Worm (Caenorhabditis elegans): ENCODE results near the gene F22D3.4.

F22D3.4 gene

ce11 chrII:6927034-6927433 is 369 bp downstream of the F22D3.4 start:
- no peak for TF ChIP-seq hmg-11 (tag; optimal IDR thresholded peaks at IDR 0.05)
- no peak for TF ChIP-seq skn-1 (tag; optimal IDR thresholded peaks at IDR 0.05)
- TF ChIP-seq elt-1 (tag; optimal IDR thresholded peaks at IDR 0.05): no peak
- TF ChIP-seq jun-1 (tag; optimal IDR thresholded peaks at IDR 0.05): no peak

ce11 chrII:6926488-6926887 is 915 bp downstream of the F22D3.4 start:
- peak; percentile 88 for TF ChIP-seq jun-1 (tag; optimal IDR thresholded peaks at IDR 0.05)
- peak; percentile 46 for TF ChIP-seq nhr-23 (tag; optimal IDR thresholded peaks at IDR 0.05)
- peak; percentile 62 for TF ChIP-seq mdl-1 (tag; optimal IDR thresholded peaks at IDR 0.05)
- TF ChIP-seq egl-27 (tag; optimal IDR thresholded peaks at IDR 0.05): peak; percentile 59
- no peak for TF ChIP-seq eor-1 (tag; optimal IDR thresholded peaks at IDR 0.05)
- TF ChIP-seq hmg-11 (tag; optimal IDR thresholded peaks at IDR 0.05): peak; percentile 86
- no peak for TF ChIP-seq sea-2 (GFP tag; optimal IDR thresholded peaks at IDR 0.05)
- no peak for TF ChIP-seq ama-1 (optimal IDR thresholded peaks at IDR 0.05)
- peak; percentile 48 for TF ChIP-seq tbx-2 (tag; optimal IDR thresholded peaks at IDR 0.05)
- peak; percentile 68 for TF ChIP-seq pha-4 (tag; optimal IDR thresholded peaks at IDR 0.05)
- peak; percentile 33 for TF ChIP-seq lsy-12 (tag; optimal IDR thresholded peaks at IDR 0.05)
- peak; percentile 6 for TF ChIP-seq unc-62 (GFP tag; optimal IDR thresholded peaks at IDR 0.05)
- peak; percentile 44 for TF ChIP-seq fkh-10 (GFP tag; optimal IDR thresholded peaks at IDR 0.05)
- peak; percentile 72 for TF ChIP-seq snpc-4 (tag; optimal IDR thresholded peaks at IDR 0.05)
- no peak for TF ChIP-seq elt-3 (tag; optimal IDR thresholded peaks at IDR 0.05)
- peak; percentile 37 for TF ChIP-seq fos-1 (tag; optimal IDR thresholded peaks at IDR 0.05)
- peak; percentile 37 for TF ChIP-seq nhr-25 (tag; optimal IDR thresholded peaks at IDR 0.05)
- peak; percentile 79 for TF ChIP-seq skn-1 (tag; optimal IDR thresholded peaks at IDR 0.05)
- no peak for TF ChIP-seq egl-5 (tag; optimal IDR thresholded peaks at IDR 0.05)
- TF ChIP-seq nfya-1 (tag; optimal IDR thresholded peaks at IDR 0.05; ENCODE audit: insufficient read depth): peak; percentile 79
- peak; percentile 42 for TF ChIP-seq ceh-28 (tag; optimal IDR thresholded peaks at IDR 0.05)
- TF ChIP-seq R02D3.7 (tag; optimal IDR thresholded peaks at IDR 0.05): peak; percentile 23
- peak; percentile 56 for TF ChIP-seq pqm-1 (tag; optimal IDR thresholded peaks at IDR 0.05)
- peak; percentile 60 for TF ChIP-seq lin-39 (tag; optimal IDR thresholded peaks at IDR 0.05)
- peak; percentile 92 for TF ChIP-seq elt-2 (tag; optimal IDR thresholded peaks at IDR 0.05)
- peak; percentile 38 for TF ChIP-seq lin-15B (tag; optimal IDR thresholded peaks at IDR 0.05)

ce11 chrII:6926054-6926453 is 1.3 kb downstream of the F22D3.4 start:
- no peak for TF ChIP-seq fkh-2 (tag; optimal IDR thresholded peaks at IDR 0.05)
- no peak for TF ChIP-seq ceh-9 (tag; optimal IDR thresholded peaks at IDR 0.05)
- no peak for TF ChIP-seq ama-1 (optimal IDR thresholded peaks at IDR 0.05)
- no peak for TF ChIP-seq egl-5 (tag; optimal IDR thresholded peaks at IDR 0.05)
- no peak for TF ChIP-seq elt-3 (tag; optimal IDR thresholded peaks at IDR 0.05)
- no peak for TF ChIP-seq ceh-82 (tag; optimal IDR thresholded peaks at IDR 0.05)
- no peak for TF ChIP-seq ztf-11 (tag; optimal IDR thresholded peaks at IDR 0.05)
- no peak for TF ChIP-seq nhr-237 (tag; optimal IDR thresholded peaks at IDR 0.05)
- no peak for TF ChIP-seq ceh-16 (tag; optimal IDR thresholded peaks at IDR 0.05)
- no peak for TF ChIP-seq fkh-10 (GFP tag; optimal IDR thresholded peaks at IDR 0.05)
- no peak for TF ChIP-seq nhr-23 (tag; optimal IDR thresholded peaks at IDR 0.05)
- no peak for TF ChIP-seq lin-15B (tag; optimal IDR thresholded peaks at IDR 0.05)
- TF ChIP-seq jun-1 (tag; optimal IDR thresholded peaks at IDR 0.05): no peak
- TF ChIP-seq ztf-4 (tag; optimal IDR thresholded peaks at IDR 0.05): no peak
- no peak for TF ChIP-seq lsy-12 (tag; optimal IDR thresholded peaks at IDR 0.05)
- no peak for TF ChIP-seq pha-4 (tag; optimal IDR thresholded peaks at IDR 0.05)
- no peak for TF ChIP-seq nhr-25 (tag; optimal IDR thresholded peaks at IDR 0.05)

ce11 chrII:6923792-6924191 is 3.6 kb downstream of the F22D3.4 start:
- TF ChIP-seq lsy-12 (tag; optimal IDR thresholded peaks at IDR 0.05) (no peak), nhr-237 (tag; optimal IDR thresholded peaks at IDR 0.05) (no peak), zag-1 (tag; optimal IDR thresholded peaks at IDR 0.05) (no peak), nhr-76 (tag; optimal IDR thresholded peaks at IDR 0.05) (no peak), ztf-4 (tag; optimal IDR thresholded peaks at IDR 0.05) (no peak), sea-2 (GFP tag; optimal IDR thresholded peaks at IDR 0.05) (no peak), mml-1 (tag; optimal IDR thresholded peaks at IDR 0.05) (no peak), jun-1 (tag; optimal IDR thresholded peaks at IDR 0.05) (no peak), ceh-28 (tag; optimal IDR thresholded peaks at IDR 0.05) (no peak), ZK546.5 (tag; optimal IDR thresholded peaks at IDR 0.05) (no peak), elt-1 (tag; optimal IDR thresholded peaks at IDR 0.05) (no peak), nhr-25 (tag; optimal IDR thresholded peaks at IDR 0.05) (no peak), eor-1 (tag; optimal IDR thresholded peaks at IDR 0.05) (no peak), egl-27 (tag; optimal IDR thresholded peaks at IDR 0.05) (no peak), skn-1 (tag; optimal IDR thresholded peaks at IDR 0.05) (no peak), nfya-1 (tag; optimal IDR thresholded peaks at IDR 0.05; ENCODE audit: insufficient read depth) (no peak), lin-15B (tag; optimal IDR thresholded peaks at IDR 0.05) (no peak), aly-2 (tag; optimal IDR thresholded peaks at IDR 0.05) (no peak), unc-62 (GFP tag; optimal IDR thresholded peaks at IDR 0.05) (no peak)

All from whole organism, L3 larva.